Fruit fly (Drosophila melanogaster): Measurements from ENCODE around the gene CG7352.
A peak's percentile ranks its signal among the peaks of the same experiment; 100 is the strongest.

Gene CG7352

DNA sequence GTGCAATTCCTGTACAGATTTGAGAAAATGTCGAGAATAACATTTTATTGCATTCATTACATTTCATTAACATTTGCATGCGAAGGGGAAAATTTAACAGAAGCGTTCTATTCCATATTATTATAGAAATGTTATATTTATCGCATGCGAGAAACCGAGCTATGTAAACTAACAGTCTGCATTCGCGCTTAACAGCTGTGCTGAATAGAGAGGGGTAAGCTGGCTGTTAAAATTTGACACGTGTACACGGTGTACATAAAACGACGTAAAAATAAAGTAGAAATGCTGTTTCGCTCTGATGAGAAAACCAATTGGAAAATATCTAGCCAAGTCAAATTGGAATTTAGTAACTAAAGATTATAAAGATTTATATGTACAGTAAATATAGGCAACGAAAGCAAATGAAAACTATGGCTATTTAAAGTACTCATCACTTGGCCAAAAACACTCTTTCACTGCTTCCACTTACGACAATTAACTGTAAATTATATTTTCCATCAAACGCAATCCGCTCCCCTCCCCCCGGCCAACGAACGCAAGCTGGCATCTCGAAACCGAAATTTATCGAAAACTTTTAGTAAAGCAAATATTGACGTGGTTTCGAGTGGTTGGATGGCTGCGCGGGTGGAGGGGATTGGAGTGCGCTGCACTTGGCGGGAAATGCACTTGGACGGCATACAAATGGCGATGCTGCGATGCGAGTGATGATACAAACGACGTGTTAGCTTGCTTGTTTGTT, 41.0 kb upstream of the CG7352 start:
- TF ChIP-seq CG11294 (GFP tag; IDR thresholded peaks at IDR 0.05) (no peak), Eip78C (GFP tag) (peak; percentile 49), fkh (GFP tag; optimal IDR thresholded peaks at IDR 0.05) (peak; percentile 59)

DNA sequence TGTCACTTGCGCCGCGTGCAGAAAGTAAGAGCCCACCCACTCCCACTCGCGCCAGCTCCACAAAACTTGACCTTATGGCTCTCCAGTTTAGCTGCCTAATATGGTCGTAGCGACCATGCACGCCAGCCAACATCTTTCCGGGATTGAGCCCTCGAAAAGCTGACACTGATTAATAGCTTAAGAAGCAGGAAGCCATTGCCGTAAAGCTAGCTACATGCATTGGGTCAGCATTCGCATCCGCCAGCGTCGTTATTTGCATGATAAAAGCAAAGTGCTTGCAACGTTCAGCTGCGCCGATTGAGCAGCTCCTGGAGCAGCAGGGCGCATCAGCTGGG, 40.5 kb upstream of the CG7352 start:
- TF ChIP-seq pdm3 (GFP tag; optimal IDR thresholded peaks at IDR 0.05) (no peak), CG3919 (GFP tag; optimal IDR thresholded peaks at IDR 0.05) (no peak), CG11902 (GFP tag; optimal IDR thresholded peaks at IDR 0.05) (no peak), lz (GFP tag; optimal IDR thresholded peaks at IDR 0.05) (no peak), Ets21C (GFP tag; optimal IDR thresholded peaks at IDR 0.05) (no peak), fkh (GFP tag; optimal IDR thresholded peaks at IDR 0.05) (no peak), Sox14 (GFP tag; optimal IDR thresholded peaks at IDR 0.05) (no peak), Blimp-1 (GFP tag; optimal IDR thresholded peaks at IDR 0.05) (no peak), CG31627 (GFP tag; optimal IDR thresholded peaks at IDR 0.05) (no peak), vri (GFP tag; optimal IDR thresholded peaks at IDR 0.05) (no peak), CG32006 (GFP tag; optimal IDR thresholded peaks at IDR 0.05) (no peak), CG34406 (GFP tag; optimal IDR thresholded peaks at IDR 0.05) (no peak), CG4318 (GFP tag; optimal IDR thresholded peaks at IDR 0.05) (no peak), Ets96B (tag; optimal IDR thresholded peaks at IDR 0.05) (no peak), spab (GFP tag; optimal IDR thresholded peaks at IDR 0.05) (no peak), fd85E (GFP tag; optimal IDR thresholded peaks at IDR 0.05) (no peak), CG8319 (GFP tag; optimal IDR thresholded peaks at IDR 0.05) (no peak), Hr38 (GFP tag; optimal IDR thresholded peaks at IDR 0.05) (no peak)

DNA sequence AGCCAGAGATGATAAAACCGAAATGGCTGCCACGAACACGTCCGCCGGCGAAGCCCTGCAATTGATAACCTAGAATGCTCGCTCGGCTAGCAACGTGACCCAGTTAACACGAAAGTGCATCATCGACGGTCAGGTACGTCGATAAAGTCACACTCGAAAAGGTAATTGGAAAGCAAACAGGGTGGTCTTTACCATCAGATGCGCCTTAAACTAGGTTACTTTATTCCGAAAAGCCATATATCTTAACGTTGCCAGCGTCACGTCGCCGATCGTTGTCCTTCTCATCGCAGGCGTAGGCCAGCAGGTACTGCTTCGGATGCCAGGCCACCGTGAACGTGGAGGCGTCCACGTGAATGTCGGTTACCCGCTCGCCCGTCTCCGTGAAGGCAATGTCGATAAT, 40.1 kb upstream of the CG7352 start:
- TF ChIP-seq CG10631 (GFP tag; optimal IDR thresholded peaks at IDR 0.05) (no peak), Eip75B (GFP tag; optimal IDR thresholded peaks at IDR 0.05) (no peak), Eip78C (GFP tag) (no peak), fkh (GFP tag; optimal IDR thresholded peaks at IDR 0.05) (no peak), Smox (GFP tag; optimal IDR thresholded peaks at IDR 0.05) (no peak), Sox102F (GFP tag; optimal IDR thresholded peaks at IDR 0.05) (no peak), CG34406 (GFP tag; optimal IDR thresholded peaks at IDR 0.05) (no peak), lz (GFP tag; optimal IDR thresholded peaks at IDR 0.05) (no peak), cyc (GFP tag; optimal IDR thresholded peaks at IDR 0.05) (no peak), CG3919 (GFP tag; optimal IDR thresholded peaks at IDR 0.05) (no peak), Met (GFP tag; optimal IDR thresholded peaks at IDR 0.05) (no peak), CG6808 (GFP tag; optimal IDR thresholded peaks at IDR 0.05) (no peak), CG9139 (GFP tag; optimal IDR thresholded peaks at IDR 0.05) (no peak), pdm3 (GFP tag; optimal IDR thresholded peaks at IDR 0.05) (no peak), CG8632 (GFP tag; optimal IDR thresholded peaks at IDR 0.05) (no peak), CG3032 (tag; optimal IDR thresholded peaks at IDR 0.05) (no peak), Hr39 (GFP tag; optimal IDR thresholded peaks at IDR 0.05) (no peak)

DNA sequence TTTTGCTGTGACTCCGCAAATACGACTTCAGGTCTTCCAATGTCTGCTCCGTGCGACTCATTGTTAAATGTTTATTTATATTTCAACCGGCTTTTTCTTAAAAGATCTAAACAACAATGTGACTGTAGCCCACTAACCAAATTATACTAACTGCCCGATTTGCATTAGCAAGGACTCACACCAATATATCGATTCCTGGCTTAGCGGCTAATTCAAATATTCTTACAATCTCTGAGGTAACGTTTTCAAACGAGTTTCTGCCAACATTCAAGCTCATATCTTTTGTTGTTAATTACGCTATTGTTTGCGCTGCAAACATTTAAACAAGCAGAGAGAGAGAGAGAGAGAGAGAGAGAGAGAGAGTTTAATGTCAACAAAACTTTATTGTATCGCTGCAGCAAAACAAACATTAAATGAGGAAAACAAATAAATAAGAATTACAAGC, 38.8 kb upstream of the CG7352 start, which contains the start of gene tex:
Gene tex, minus strand, starts transcription at position 131 of the 445 bp plus-strand sequence.
- TF ChIP-seq CG6808 (GFP tag; optimal IDR thresholded peaks at IDR 0.05) (no peak), CG7368 (GFP tag; optimal IDR thresholded peaks at IDR 0.05) (no peak), CG15336 (GFP tag; IDR thresholded peaks at IDR 0.05) (no peak), CG3919 (GFP tag; optimal IDR thresholded peaks at IDR 0.05) (no peak), CG32006 (GFP tag; optimal IDR thresholded peaks at IDR 0.05) (no peak), fkh (GFP tag; optimal IDR thresholded peaks at IDR 0.05) (peak; percentile 72), dsx (GFP tag; optimal IDR thresholded peaks at IDR 0.05; ENCODE audit: poor library complexity, severe bottlenecking) (no peak), Hr4 (GFP tag; optimal IDR thresholded peaks at IDR 0.05) (no peak), Eip78C (GFP tag) (peak; percentile 34), pdm3 (GFP tag; optimal IDR thresholded peaks at IDR 0.05) (no peak), Hr39 (GFP tag; optimal IDR thresholded peaks at IDR 0.05) (no peak), dac (GFP tag; optimal IDR thresholded peaks at IDR 0.05) (no peak), Ets96B (tag; optimal IDR thresholded peaks at IDR 0.05) (no peak)

Measured in whole organism, prepupa.